Worm (Caenorhabditis elegans) whole organism, L3 larva: Measurements from ENCODE around the gene C02F12.8.

Experiments
- ceh-82 ChIP-seq: fragments of 150-350 bp; optimal IDR thresholded peaks from 2 replicates; lab custom pipeline; 2014; ENCODE audit warnings: missing biosample characterization, missing genetic modification characterization
- daf-12 ChIP-seq: fragments of 150-350 bp; optimal IDR thresholded peaks from 2 replicates; lab custom pipeline; 2014; ENCODE audit warnings: missing biosample characterization, missing genetic modification reagents, missing genetic modification characterization
- egl-27 ChIP-seq: sonication (generic microtip); optimal IDR thresholded peaks from 4 replicates; lab custom pipeline; 2017; ENCODE audit warnings: missing biosample characterization, missing genetic modification reagents, missing genetic modification characterization
- egl-5 ChIP-seq: fragments of 150-350 bp; optimal IDR thresholded peaks from 2 replicates; lab custom pipeline; 2017; ENCODE audit warnings: missing biosample characterization, missing genetic modification reagents, missing genetic modification characterization, inconsistent platforms
- elt-1 ChIP-seq: fragments of 150-350 bp; optimal IDR thresholded peaks from 2 replicates; lab custom pipeline; 2014; ENCODE audit warnings: missing biosample characterization, missing genetic modification characterization
- fos-1 ChIP-seq: fragments of 150-350 bp; optimal IDR thresholded peaks from 2 replicates; lab custom pipeline; 2014; ENCODE audit warnings: missing biosample characterization, missing genetic modification characterization
- nhr-237 ChIP-seq: fragments of 150-350 bp; optimal IDR thresholded peaks from 2 replicates; lab custom pipeline; 2014; ENCODE audit warnings: missing biosample characterization, missing genetic modification characterization
- nhr-25 ChIP-seq: sonication (generic microtip); optimal IDR thresholded peaks from 2 replicates; lab custom pipeline; 2017; ENCODE audit warnings: missing biosample characterization, missing genetic modification characterization
- pha-4 ChIP-seq: fragments of 150-350 bp; optimal IDR thresholded peaks from 2 replicates; lab custom pipeline; 2014; ENCODE audit warnings: missing biosample characterization, missing genetic modification reagents, missing genetic modification characterization

DNA sequence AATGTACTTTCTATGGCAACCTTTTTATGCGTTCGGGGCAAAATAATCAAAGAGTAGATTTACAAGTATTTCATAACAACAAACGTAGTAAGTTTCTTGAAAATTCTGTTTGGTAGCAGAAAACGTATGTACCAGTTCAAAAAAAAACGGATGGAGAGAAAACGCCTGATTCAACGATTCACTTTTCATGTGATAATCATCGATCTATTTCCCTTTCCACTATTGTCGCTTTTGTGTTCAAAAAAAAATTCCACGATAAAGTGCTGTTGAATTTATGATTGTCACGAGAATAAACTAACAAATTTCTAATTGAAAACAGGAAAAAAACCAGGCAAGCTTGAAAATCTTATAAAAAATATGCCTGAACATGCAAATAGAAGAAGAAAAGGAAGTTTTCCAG, 2.8 kb upstream of the C02F12.8 start:
- TF ChIP-seq elt-1 (tag; lab: Kevin White, UChicago): no peak
- TF ChIP-seq daf-12 (tag; lab: Kevin White, UChicago): no peak
- TF ChIP-seq egl-27 (tag; lab: Kevin White, UChicago): no peak
- TF ChIP-seq fos-1 (tag; lab: Kevin White, UChicago): no peak
- TF ChIP-seq ceh-82 (tag; lab: Kevin White, UChicago): no peak
- no peak for TF ChIP-seq pha-4 (tag; lab: Kevin White, UChicago)
- TF ChIP-seq egl-5 (tag; lab: Kevin White, UChicago): no peak
- no peak for TF ChIP-seq nhr-25 (tag; lab: Kevin White, UChicago)
- no peak for TF ChIP-seq nhr-237 (tag; lab: Kevin White, UChicago)
